Fruit fly (Drosophila melanogaster): ENCODE data around the gene CG14570.

The CG14570 gene

DNA sequence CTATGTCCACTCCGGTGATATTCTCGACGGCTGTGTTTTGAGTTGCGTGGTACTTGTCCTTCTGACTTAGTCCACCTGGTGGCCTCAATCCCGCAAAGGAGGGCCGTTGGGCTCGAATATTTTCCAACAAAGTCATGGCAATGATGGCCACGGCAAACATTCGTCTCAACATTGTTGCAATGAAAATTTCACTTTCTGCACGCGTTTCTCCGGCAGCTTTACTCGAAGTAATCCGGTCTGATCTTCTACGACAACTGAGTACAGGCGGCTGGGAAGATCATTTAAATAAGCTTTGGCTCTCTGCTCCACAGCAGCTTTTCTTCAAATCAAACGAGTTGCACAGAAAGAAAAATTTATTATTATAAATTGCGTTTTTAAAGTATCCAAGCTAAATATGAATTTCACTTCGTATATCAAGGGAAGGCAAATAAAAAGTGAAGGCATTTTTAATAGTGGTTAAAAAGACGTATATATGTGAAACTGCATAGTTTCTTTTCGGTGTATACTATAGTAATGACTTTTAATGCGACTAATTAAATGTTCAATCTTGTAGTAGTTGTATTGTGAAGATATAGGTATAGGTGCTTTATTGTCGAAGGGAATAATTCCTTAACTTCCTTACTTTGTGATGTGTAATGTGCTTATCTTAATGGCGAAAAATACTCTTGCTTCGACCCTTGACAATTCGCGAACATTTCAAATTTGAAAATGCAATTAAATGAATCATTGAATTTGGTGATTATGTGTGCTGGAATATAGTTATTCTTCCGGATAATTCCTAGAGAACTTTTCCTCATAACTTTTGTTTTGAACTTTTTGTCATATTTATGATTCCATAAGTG lies 8.1 kb upstream of the CG14570 start, which contains the start of gene CG14567 (continued):
- TF ChIP-seq CG10543 (GFP tag; optimal IDR thresholded peaks at IDR 0.05) (no peak), CG9609 (GFP tag; optimal IDR thresholded peaks at IDR 0.05) (no peak), ERR (GFP tag; optimal IDR thresholded peaks at IDR 0.05) (no peak), HHEX (GFP tag; optimal IDR thresholded peaks at IDR 0.05) (no peak), CG16863 (GFP tag; optimal IDR thresholded peaks at IDR 0.05) (no peak), Rfx (GFP tag; IDR thresholded peaks at IDR 0.05) (peak; percentile 43; the same call in 1 of the 2 replicates), CG1529 (GFP tag; optimal IDR thresholded peaks at IDR 0.05) (no peak), sr (GFP tag; IDR thresholded peaks at IDR 0.05) (no peak), CG6854 (GFP tag; optimal IDR thresholded peaks at IDR 0.05) (no peak), CG15011 (GFP tag; optimal IDR thresholded peaks at IDR 0.05) (no peak), slp2 (GFP tag; optimal IDR thresholded peaks at IDR 0.05) (no peak), Trl (optimal IDR thresholded peaks at IDR 0.05) (no peak), Trl (GFP tag; optimal IDR thresholded peaks at IDR 0.05) (no peak), ken (GFP tag; IDR thresholded peaks at IDR 0.05) (no peak), Adf1 (GFP tag; IDR thresholded peaks at IDR 0.05) (no peak), pita (GFP tag; optimal IDR thresholded peaks at IDR 0.05) (no peak), CG33213 (GFP tag; optimal IDR thresholded peaks at IDR 0.05) (no peak), CG9932 (GFP tag; IDR thresholded peaks at IDR 0.05) (peak; percentile 44; the same call in 1 of the 2 replicates), CG6272 (GFP tag; IDR thresholded peaks at IDR 0.05) (no peak), Hr78 (GFP tag; optimal IDR thresholded peaks at IDR 0.05) (no peak), CG15269 (tag; optimal IDR thresholded peaks at IDR 0.05) (peak; percentile 13), fd3F (GFP tag; optimal IDR thresholded peaks at IDR 0.05) (no peak), rib (GFP tag; IDR thresholded peaks at IDR 0.05) (no peak), CG1024 (GFP tag; IDR thresholded peaks at IDR 0.05) (no peak), ase (GFP tag; IDR thresholded peaks at IDR 0.05) (peak; percentile 12; the same call in 1 of the 3 replicates), HLH54F (GFP tag; optimal IDR thresholded peaks at IDR 0.05) (no peak), Scr (GFP tag; IDR thresholded peaks at IDR 0.05; ENCODE audit: partially characterized antibody) (no peak), HLH4C (GFP tag; IDR thresholded peaks at IDR 0.05; ENCODE audit: partially characterized antibody) (no peak), TFAM (GFP tag; optimal IDR thresholded peaks at IDR 0.05) (no peak), CG4730 (GFP tag; IDR thresholded peaks at IDR 0.05) (no peak), Dip2 (GFP tag; IDR thresholded peaks at IDR 0.05) (no peak), stc (GFP tag; IDR thresholded peaks at IDR 0.05) (peak; percentile 38; the same call in 1 of the 2 replicates), mam (GFP tag; optimal IDR thresholded peaks at IDR 0.05) (no peak), maf-S (GFP tag; optimal IDR thresholded peaks at IDR 0.05) (no peak), Spps (tag; optimal IDR thresholded peaks at IDR 0.05) (no peak), Oli (tag; optimal IDR thresholded peaks at IDR 0.05) (peak; percentile 37), phol (tag; optimal IDR thresholded peaks at IDR 0.05) (peak; percentile 41), CG32767 (GFP tag; IDR thresholded peaks at IDR 0.05) (peak; percentile 34; the same call in 1 of the 2 replicates), Elba2 (GFP tag; optimal IDR thresholded peaks at IDR 0.05) (no peak), CG30403 (GFP tag; optimal IDR thresholded peaks at IDR 0.05) (peak; percentile 16), grau (tag; optimal IDR thresholded peaks at IDR 0.05) (peak; percentile 30), CG13775 (GFP tag; optimal IDR thresholded peaks at IDR 0.05) (no peak), Dll (GFP tag; IDR thresholded peaks at IDR 0.05; ENCODE audit: partially characterized antibody) (no peak), CG6654 (GFP tag; optimal IDR thresholded peaks at IDR 0.05) (no peak), CG7372 (GFP tag; IDR thresholded peaks at IDR 0.05) (no peak), Ravus (GFP tag; IDR thresholded peaks at IDR 0.05) (no peak), p53 (GFP tag; optimal IDR thresholded peaks at IDR 0.05) (no peak), exex (tag; optimal IDR thresholded peaks at IDR 0.05) (no peak), CG7745 (tag; optimal IDR thresholded peaks at IDR 0.05) (no peak), tgo (GFP tag; IDR thresholded peaks at IDR 0.05) (peak; percentile 45; the same call in 2 of the 3 replicates)
